Fruit fly (Drosophila melanogaster): ENCODE results near the gene Muc68D.

- no peak for TF ChIP-seq jim (GFP tag; optimal IDR thresholded peaks at IDR 0.05)
- no peak for TF ChIP-seq psq (GFP tag; optimal IDR thresholded peaks at IDR 0.05)
- TF ChIP-seq sv (GFP tag; optimal IDR thresholded peaks at IDR 0.05): no peak
- no peak for TF ChIP-seq lola (GFP tag; optimal IDR thresholded peaks at IDR 0.05)
- TF ChIP-seq Jra (GFP tag; optimal IDR thresholded peaks at IDR 0.05): no peak
Measured at dm6 chr3L:11766563-11766962, 5.4 kb downstream of the Muc68D start.
